Worm (Caenorhabditis elegans): Measurements from ENCODE around the gene lin-14.

lin-14 gene

DNA sequence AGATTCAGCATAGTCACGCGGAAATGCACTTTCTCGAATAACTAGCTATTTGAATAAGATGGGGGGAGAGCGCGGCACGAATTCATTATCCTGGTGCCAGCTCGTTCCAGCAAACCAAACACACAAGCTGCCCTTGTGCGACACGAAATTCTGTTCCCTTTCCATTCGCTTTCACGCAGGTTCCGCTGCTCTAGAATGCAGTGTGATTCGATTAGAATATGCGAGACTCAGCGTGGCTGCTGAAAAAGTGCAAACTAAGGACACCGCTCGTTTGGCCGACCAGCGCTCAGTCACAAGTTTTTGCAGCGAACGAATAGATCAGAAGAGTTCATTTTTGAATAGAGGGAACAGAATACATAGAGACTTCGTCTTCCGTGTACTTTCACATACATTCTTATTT lies 16.8 kb downstream of the lin-14 start:
- TF ChIP-seq ztf-11 (tag; optimal IDR thresholded peaks at IDR 0.05) (no peak), ama-1 (optimal IDR thresholded peaks at IDR 0.05) (peak; percentile 10), daf-12 (tag; optimal IDR thresholded peaks at IDR 0.05) (peak; percentile 58), pqm-1 (tag; optimal IDR thresholded peaks at IDR 0.05) (peak; percentile 32), nhr-67 (tag; optimal IDR thresholded peaks at IDR 0.05) (no peak), lin-39 (tag; optimal IDR thresholded peaks at IDR 0.05) (peak; percentile 50), hmg-11 (tag; optimal IDR thresholded peaks at IDR 0.05) (peak; percentile 12), nfya-1 (tag; optimal IDR thresholded peaks at IDR 0.05; ENCODE audit: insufficient read depth) (peak; percentile 46)

DNA sequence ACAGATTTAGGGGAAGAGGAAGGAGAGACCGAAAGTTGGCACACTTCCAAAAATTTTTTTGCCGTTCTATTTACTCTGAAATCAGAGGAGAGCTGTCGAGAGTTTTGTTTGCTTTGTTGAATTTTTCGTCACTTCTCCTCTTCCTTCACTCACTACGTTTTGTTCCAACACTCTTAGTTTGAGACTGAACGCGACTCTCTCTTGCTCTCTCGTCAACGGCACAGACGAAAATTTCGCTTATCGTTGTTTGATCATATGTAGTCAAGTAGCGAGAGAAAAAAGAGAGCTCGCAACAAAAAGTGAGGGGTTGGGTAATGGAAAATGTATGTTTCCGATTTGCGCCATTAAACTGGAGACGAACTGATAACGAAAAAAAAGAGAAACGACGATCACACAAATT lies 17.3 kb downstream of the lin-14 start:
- peak; percentile 63 for TF ChIP-seq jun-1 (tag; optimal IDR thresholded peaks at IDR 0.05)
- peak; percentile 7 for TF ChIP-seq ama-1 (optimal IDR thresholded peaks at IDR 0.05)
- TF ChIP-seq elt-2 (tag; optimal IDR thresholded peaks at IDR 0.05), result peak; percentile 93
- no peak for TF ChIP-seq nhr-25 (tag; optimal IDR thresholded peaks at IDR 0.05)
- peak in 1 of 3 experiments; percentile 17 for TF ChIP-seq elt-3 (tag; optimal IDR thresholded peaks at IDR 0.05)
- no peak for TF ChIP-seq lsy-12 (tag; optimal IDR thresholded peaks at IDR 0.05)
- TF ChIP-seq pha-4 (tag; optimal IDR thresholded peaks at IDR 0.05), result peak; percentile 97
- TF ChIP-seq pqm-1 (tag; optimal IDR thresholded peaks at IDR 0.05), result peak; percentile 81

DNA sequence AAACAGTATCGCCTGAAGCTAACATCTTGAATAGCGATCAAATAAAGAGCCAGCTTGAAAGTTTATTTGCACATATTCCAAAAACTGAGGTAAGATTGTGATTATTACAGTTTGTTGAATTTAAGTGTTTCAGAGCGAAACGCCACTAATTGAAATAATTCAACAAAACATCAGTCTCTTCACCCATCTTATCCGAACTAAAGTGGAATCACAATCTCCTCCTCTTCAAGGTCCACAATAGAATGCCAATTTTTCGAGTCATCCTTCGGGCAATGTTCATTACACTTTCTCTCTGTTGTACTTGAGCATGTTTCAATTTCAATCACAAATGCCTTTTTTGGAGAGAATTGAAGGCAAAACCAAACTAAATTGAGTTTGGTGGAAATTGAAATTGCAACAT lies 18.7 kb downstream of the lin-14 start:
- TF ChIP-seq nhr-23 (tag; optimal IDR thresholded peaks at IDR 0.05) (no peak), nfya-1 (tag; optimal IDR thresholded peaks at IDR 0.05; ENCODE audit: insufficient read depth) (no peak), nhr-11 (tag; optimal IDR thresholded peaks at IDR 0.05) (no peak), nhr-67 (tag; optimal IDR thresholded peaks at IDR 0.05) (no peak), snpc-4 (tag; optimal IDR thresholded peaks at IDR 0.05) (no peak), ztf-4 (tag; optimal IDR thresholded peaks at IDR 0.05) (no peak), lin-39 (tag; optimal IDR thresholded peaks at IDR 0.05) (no peak), ZK546.5 (tag; optimal IDR thresholded peaks at IDR 0.05) (no peak), nhr-25 (tag; optimal IDR thresholded peaks at IDR 0.05) (no peak), unc-62 (GFP tag; optimal IDR thresholded peaks at IDR 0.05) (no peak), pqm-1 (tag; optimal IDR thresholded peaks at IDR 0.05) (no peak), nhr-28 (tag; optimal IDR thresholded peaks at IDR 0.05) (no peak), fkh-10 (GFP tag; optimal IDR thresholded peaks at IDR 0.05) (no peak), elt-3 (tag; optimal IDR thresholded peaks at IDR 0.05) (no peak)

DNA sequence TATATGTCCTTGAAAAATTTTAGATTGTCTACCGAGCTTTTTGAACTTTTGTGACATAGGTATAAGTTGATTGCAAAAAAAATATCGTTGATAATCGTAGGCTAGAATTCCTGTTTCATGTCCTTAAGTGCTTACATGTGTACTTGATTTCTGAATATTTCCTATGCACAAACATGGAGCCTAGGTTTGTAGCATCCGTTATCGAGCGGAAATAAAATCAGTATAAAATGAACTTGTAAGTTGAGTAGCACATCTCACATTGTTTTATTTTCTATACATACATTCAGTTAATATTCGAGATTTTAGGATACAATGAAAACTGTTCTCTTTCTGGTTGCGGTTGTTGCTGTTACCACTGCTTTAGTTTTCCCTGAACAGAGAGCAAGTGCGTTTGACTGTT lies 22.1 kb downstream of the lin-14 start, which contains the start of gene spp-9:
Gene spp-9 (plus strand): TSS at position 301 of the 400 bp plus-strand sequence.
- TF ChIP-seq elt-2 (tag; optimal IDR thresholded peaks at IDR 0.05) (no peak), nhr-12 (tag; optimal IDR thresholded peaks at IDR 0.05) (no peak), fkh-2 (tag; optimal IDR thresholded peaks at IDR 0.05) (no peak), ama-1 (optimal IDR thresholded peaks at IDR 0.05) (no peak), unc-39 (tag; optimal IDR thresholded peaks at IDR 0.05) (no peak), lin-15B (tag; optimal IDR thresholded peaks at IDR 0.05) (no peak), snpc-4 (tag; optimal IDR thresholded peaks at IDR 0.05) (no peak), skn-1 (tag; optimal IDR thresholded peaks at IDR 0.05) (no peak), hmg-11 (tag; optimal IDR thresholded peaks at IDR 0.05) (no peak), mdl-1 (tag; optimal IDR thresholded peaks at IDR 0.05) (no peak)

DNA sequence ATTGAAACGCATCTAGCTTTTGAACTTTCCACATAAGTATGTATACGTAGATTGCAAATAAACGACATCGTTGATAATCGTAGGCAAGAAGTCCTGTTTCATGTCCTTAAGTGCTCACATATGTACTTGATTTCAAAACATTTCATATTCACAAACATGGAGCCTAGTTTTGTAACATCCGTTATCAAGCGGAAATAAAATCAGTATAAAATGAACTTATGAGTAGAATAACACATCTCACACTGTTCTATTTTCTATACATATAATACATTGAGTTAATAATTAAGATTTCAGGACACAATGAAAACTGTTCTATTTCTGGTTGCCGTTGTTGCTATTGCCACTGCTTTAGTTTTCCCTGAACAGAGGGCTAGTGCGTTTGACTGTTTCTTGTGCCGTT lies 24.5 kb downstream of the lin-14 start, which contains the start of gene spp-21:
Gene spp-21 (plus strand): TSS at position 301 of the 400 bp plus-strand sequence.
- TF ChIP-seq ceh-28 (tag; optimal IDR thresholded peaks at IDR 0.05) (no peak), R02D3.7 (tag; optimal IDR thresholded peaks at IDR 0.05) (no peak), pqm-1 (tag; optimal IDR thresholded peaks at IDR 0.05) (no peak), ZK546.5 (tag; optimal IDR thresholded peaks at IDR 0.05) (no peak), nhr-43 (tag; optimal IDR thresholded peaks at IDR 0.05; ENCODE audit: poor library complexity, severe bottlenecking) (no peak), nhr-28 (tag; optimal IDR thresholded peaks at IDR 0.05) (no peak), ama-1 (optimal IDR thresholded peaks at IDR 0.05) (no peak), nhr-25 (tag; optimal IDR thresholded peaks at IDR 0.05) (no peak), skn-1 (tag; optimal IDR thresholded peaks at IDR 0.05) (no peak), jun-1 (tag; optimal IDR thresholded peaks at IDR 0.05) (no peak), tbx-2 (tag; optimal IDR thresholded peaks at IDR 0.05) (no peak), ceh-16 (tag; optimal IDR thresholded peaks at IDR 0.05) (no peak), nhr-76 (tag; optimal IDR thresholded peaks at IDR 0.05) (no peak), fkh-2 (tag; optimal IDR thresholded peaks at IDR 0.05) (no peak), nhr-237 (tag; optimal IDR thresholded peaks at IDR 0.05) (no peak), sea-2 (GFP tag; optimal IDR thresholded peaks at IDR 0.05) (no peak), nhr-23 (tag; optimal IDR thresholded peaks at IDR 0.05) (no peak)

All from whole organism, L3 larva.